Worm (Caenorhabditis elegans): ENCODE measurements around the gene Y14H12B.2.

- no peak for TF ChIP-seq unc-62 (GFP tag; optimal IDR thresholded peaks at IDR 0.05)
- no peak for TF ChIP-seq C06A6.2 (GFP tag; conservative IDR thresholded peaks at IDR 0.05)
- no peak for TF ChIP-seq C17E4.6 (GFP tag; IDR thresholded peaks at IDR 0.05)
- TF ChIP-seq pha-4 (tag; optimal IDR thresholded peaks at IDR 0.05): no peak
- no peak for TF ChIP-seq ztf-22 (GFP tag; optimal IDR thresholded peaks at IDR 0.05)
- no peak for TF ChIP-seq snpc-4 (GFP tag; optimal IDR thresholded peaks at IDR 0.05)
- TF ChIP-seq snpc-4 (tag; optimal IDR thresholded peaks at IDR 0.05): no peak
Measured at ce11 chrII:3957455-3958212, 24.1 kb upstream of the Y14H12B.2 start.

All from whole organism, young adult.